Fruit fly (Drosophila melanogaster) whole organism, wandering third instar larva: ENCODE measurements around the gene CG14100.

Source experiments
- Abd-B ChIP-seq: fragments of >200 bp; optimal IDR thresholded peaks from 2 replicates; lab custom pipeline; 2017; ENCODE audit warnings: missing biosample characterization, missing genetic modification characterization
- CG32264 ChIP-seq: fragments of 200-800 bp; sonication (Bioruptor generic); optimal IDR thresholded peaks from 2 replicates; lab custom pipeline; 2016; ENCODE audit warnings: missing biosample characterization, missing genetic modification characterization
- CG9705 ChIP-seq: fragments of 200-800 bp; sonication (Bioruptor generic); optimal IDR thresholded peaks from 2 replicates; lab custom pipeline; 2018; ENCODE audit warnings: missing biosample characterization, mild to moderate bottlenecking, missing genetic modification characterization
- CrebA ChIP-seq: fragments of 200-800 bp; sonication (Bioruptor generic); optimal IDR thresholded peaks from 2 replicates; lab custom pipeline; 2016; ENCODE audit warnings: missing biosample characterization, mild to moderate bottlenecking, missing genetic modification characterization, borderline replicate concordance
- Dif ChIP-seq: fragments of 200-275, 200-300 bp; sonication (Bioruptor generic); optimal IDR thresholded peaks from 2 replicates; lab custom pipeline; 2018; ENCODE audit warnings: missing biosample characterization, missing genetic modification characterization; ENCODE audit not compliant: partially characterized antibody
- GATAd ChIP-seq: sonication (Bioruptor generic); optimal IDR thresholded peaks from 2 replicates; lab custom pipeline; 2016; ENCODE audit warnings: missing biosample characterization, missing genetic modification characterization
- HLH106 ChIP-seq: fragments of 200-800 bp; optimal IDR thresholded peaks from 3 replicates; lab custom pipeline; 2019; ENCODE audit warnings: missing biosample characterization, mild to moderate bottlenecking, missing genetic modification characterization, moderate library complexity
- Hnf4 ChIP-seq: fragments of 200-800 bp; sonication (Bioruptor generic); optimal IDR thresholded peaks from 2 replicates; lab custom pipeline; 2016; ENCODE audit warnings: missing biosample characterization, mild to moderate bottlenecking, missing genetic modification characterization
- Hr83 ChIP-seq: fragments of 200-300 bp; sonication (Bioruptor generic); optimal IDR thresholded peaks from 2 replicates; lab custom pipeline; 2016; ENCODE audit warnings: missing biosample characterization, mild to moderate bottlenecking, missing genetic modification characterization, moderate library complexity; ENCODE audit not compliant: poor library complexity, severe bottlenecking
- Jra ChIP-seq: sonication (Bioruptor generic); optimal IDR thresholded peaks from 2 replicates; lab custom pipeline; 2016; ENCODE audit warnings: missing biosample characterization, missing genetic modification characterization
- Mio ChIP-seq: sonication (Bioruptor generic); optimal IDR thresholded peaks from 2 replicates; lab custom pipeline; 2016; ENCODE audit warnings: missing biosample characterization, missing genetic modification characterization
- Myc ChIP-seq: fragments of >200 bp; optimal IDR thresholded peaks from 2 replicates; lab custom pipeline; 2017
- N ChIP-seq: fragments of >200 bp; optimal IDR thresholded peaks from 2 replicates; lab custom pipeline; 2018; ENCODE audit warnings: missing biosample characterization, missing external identifiers, missing genetic modification characterization
- Rel ChIP-seq, 2 experiments: fragments of 200-800 bp; sonication (Bioruptor generic) in 1 of 2; optimal IDR thresholded peaks; 2 replicates in 1 of 2; 3 replicates in 1 of 2; lab custom pipeline; 2016 to 2019; ENCODE audit warnings: mild to moderate bottlenecking in 2 of 2, missing biosample characterization in 2 of 2, missing genetic modification characterization in 2 of 2, moderate library complexity in 1 of 2
- Sp1 ChIP-seq: fragments of 200-800 bp; sonication (Bioruptor generic); optimal IDR thresholded peaks from 3 replicates; lab custom pipeline; 2019; ENCODE audit warnings: missing biosample characterization, mild to moderate bottlenecking, missing genetic modification characterization, moderate library complexity
- Vsx2 ChIP-seq: fragments of 200-300, 225-300 bp; sonication (Bioruptor generic); optimal IDR thresholded peaks from 2 replicates; lab custom pipeline; 2018; ENCODE audit warnings: missing biosample characterization, missing genetic modification characterization; ENCODE audit not compliant: partially characterized antibody
- br ChIP-seq: fragments of 200-800 bp; sonication (Bioruptor generic); optimal IDR thresholded peaks from 2 replicates; lab custom pipeline; 2016; ENCODE audit warnings: missing biosample characterization, missing genetic modification characterization
- brk ChIP-seq: fragments of 200-800 bp; sonication (Bioruptor generic); optimal IDR thresholded peaks from 2 replicates; lab custom pipeline; 2016; ENCODE audit warnings: missing biosample characterization, mild to moderate bottlenecking, missing genetic modification characterization
- dmrt93B ChIP-seq: fragments of 200-800 bp; sonication (Bioruptor generic); optimal IDR thresholded peaks from 2 replicates; lab custom pipeline; 2018; ENCODE audit warnings: missing biosample characterization, mild to moderate bottlenecking, missing genetic modification characterization
- foxo ChIP-seq, 2 experiments: fragments of 200-800 bp; sonication (Bioruptor generic); optimal IDR thresholded peaks; 2 replicates in 1 of 2; 3 replicates in 1 of 2; lab custom pipeline; 2016 to 2017; ENCODE audit warnings: missing biosample characterization in 2 of 2, missing genetic modification characterization in 2 of 2
- fru ChIP-seq: fragments of 200-800 bp; sonication (Bioruptor generic); optimal IDR thresholded peaks from 3 replicates; lab custom pipeline; 2016; ENCODE audit warnings: missing biosample characterization, mild to moderate bottlenecking, missing genetic modification characterization
- h ChIP-seq: fragments of 200-800 bp; sonication (Bioruptor generic); optimal IDR thresholded peaks from 3 replicates; lab custom pipeline; 2016; ENCODE audit warnings: missing biosample characterization, mild to moderate bottlenecking, missing genetic modification characterization
- jim ChIP-seq: fragments of 175-275, 200-325 bp; sonication (Bioruptor generic); optimal IDR thresholded peaks from 2 replicates; lab custom pipeline; 2016; ENCODE audit warnings: missing biosample characterization, mild to moderate bottlenecking, missing genetic modification characterization
- lola ChIP-seq: fragments of >200 bp; optimal IDR thresholded peaks from 2 replicates; lab custom pipeline; 2017; ENCODE audit warnings: missing biosample characterization, missing genetic modification characterization
- psq ChIP-seq: fragments of 200-800 bp; sonication (Bioruptor generic); optimal IDR thresholded peaks from 3 replicates; lab custom pipeline; 2017; ENCODE audit warnings: missing biosample characterization, mild to moderate bottlenecking, missing genetic modification characterization, moderate library complexity
- sage ChIP-seq: fragments of 200-800 bp; sonication (Bioruptor generic); optimal IDR thresholded peaks from 2 replicates; lab custom pipeline; 2016; ENCODE audit warnings: missing biosample characterization, mild to moderate bottlenecking, missing genetic modification characterization
- sv ChIP-seq: fragments of 200-800 bp; sonication (Bioruptor generic); optimal IDR thresholded peaks from 3 replicates; lab custom pipeline; 2016; ENCODE audit warnings: missing biosample characterization, missing genetic modification characterization
- tai ChIP-seq: sonication (Bioruptor generic); optimal IDR thresholded peaks from 2 replicates; lab custom pipeline; 2016; ENCODE audit warnings: missing biosample characterization, missing genetic modification characterization
- usp ChIP-seq: fragments of >200 bp; optimal IDR thresholded peaks from 2 replicates; lab custom pipeline; 2017; ENCODE audit warnings: missing biosample characterization, missing genetic modification characterization
- woc ChIP-seq: sonication (Bioruptor generic); optimal IDR thresholded peaks from 2 replicates; lab custom pipeline; 2016; ENCODE audit warnings: missing biosample characterization, mild to moderate bottlenecking, missing genetic modification characterization

CG14100 gene

dm6 chr3L:19556738-19557137 lies 33.6 kb downstream of the CG14100 start:
- TF ChIP-seq CrebA (GFP tag; lab: Kevin White, UChicago): peak; percentile 25
- no peak for TF ChIP-seq h
- TF ChIP-seq dmrt93B: no peak
- TF ChIP-seq Rel (GFP tag; optimal IDR thresholded peaks at IDR 0.05; lab: Kevin White, UChicago): peak; percentile 12
- peak; percentile 3 for TF ChIP-seq Rel (tag; optimal IDR thresholded peaks at IDR 0.05; lab: Kevin White, UChicago)
- peak; percentile 44 for TF ChIP-seq woc (GFP tag; lab: Kevin White, UChicago)
- no peak for TF ChIP-seq brk (GFP tag; lab: Kevin White, UChicago)
- peak; percentile 87 for TF ChIP-seq fru (GFP tag; lab: Kevin White, UChicago)
- TF ChIP-seq Hnf4 (GFP tag; lab: Kevin White, UChicago): no peak
- peak; percentile 7 for TF ChIP-seq Vsx2

- peak in 1 of 2 experiments; percentile 17 for TF ChIP-seq foxo (GFP tag; optimal IDR thresholded peaks at IDR 0.05; lab: Kevin White, UChicago)
- TF ChIP-seq br: no peak
- TF ChIP-seq Rel (GFP tag; optimal IDR thresholded peaks at IDR 0.05; lab: Kevin White, UChicago): no peak
- peak; percentile 31 for TF ChIP-seq Rel (tag; optimal IDR thresholded peaks at IDR 0.05; lab: Kevin White, UChicago)
Observed at dm6 chr3L:19555906-19556457, 34.3 kb downstream of the CG14100 start.

dm6 chr3L:19552136-19552773 lies 38.1 kb downstream of the CG14100 start, which contains the start of the genes Ltn1 and CG9300:
TSS of gene Ltn1 (minus strand) at chr3L:19552290.
TSS of gene CG9300 (plus strand) at chr3L:19552420.
- no peak for TF ChIP-seq h
- peak; percentile 9 for TF ChIP-seq Hr83
- no peak for TF ChIP-seq jim
- TF ChIP-seq CrebA (GFP tag; lab: Kevin White, UChicago): no peak
- TF ChIP-seq Myc (lab: Kevin White, UChicago): peak; percentile 43
- TF ChIP-seq woc (GFP tag; lab: Kevin White, UChicago): no peak

- TF ChIP-seq CrebA (GFP tag; lab: Kevin White, UChicago) (no peak), HLH106 (no peak), Abd-B (GFP tag; lab: Kevin White, UChicago) (no peak), CG32264 (GFP tag; lab: Kevin White, UChicago) (no peak), lola (GFP tag; lab: Kevin White, UChicago) (no peak), tai (no peak), N (GFP tag; lab: Kevin White, UChicago) (no peak), jim (no peak), sage (no peak), br (no peak), Dif (GFP tag; lab: Kevin White, UChicago) (no peak), GATAd (GFP tag; lab: Kevin White, UChicago) (no peak), usp (no peak), Sp1 (no peak), psq (GFP tag; lab: Kevin White, UChicago) (no peak), Mio (GFP tag; lab: Kevin White, UChicago) (no peak), fru (GFP tag; lab: Kevin White, UChicago) (no peak), CG9705 (no peak)
Observed at dm6 chr3L:19544810-19545209, 45.5 kb downstream of the CG14100 start, which contains the start of the genes CG46435 and Rcd7. TSS of gene CG46435 (plus strand) at chr3L:19545110. TSS of gene Rcd7 (plus strand) at chr3L:19545110.

- no peak for TF ChIP-seq foxo (GFP tag; optimal IDR thresholded peaks at IDR 0.05; lab: Kevin White, UChicago)
- no peak for TF ChIP-seq Jra (GFP tag; lab: Kevin White, UChicago)
- no peak for TF ChIP-seq GATAd (GFP tag; lab: Kevin White, UChicago)
- no peak for TF ChIP-seq tai
- no peak for TF ChIP-seq usp
- TF ChIP-seq brk (GFP tag; lab: Kevin White, UChicago): no peak
- no peak for TF ChIP-seq Vsx2
- TF ChIP-seq sv (GFP tag; lab: Kevin White, UChicago): no peak
- TF ChIP-seq h: no peak
- TF ChIP-seq sage: no peak
Observed at dm6 chr3L:19544105-19544504, 46.2 kb downstream of the CG14100 start, which contains the start of the genes CG46434 and Dred. TSS of gene CG46434 (minus strand) at chr3L:19544205. TSS of gene Dred (minus strand) at chr3L:19544205.
